Fruit fly (Drosophila melanogaster) whole organism, prepupa: Measurements from ENCODE around the gene CG5180.
A peak's percentile ranks its signal among the peaks of the same experiment; 100 is the strongest.

Experiments used
- CG10669 ChIP-seq: fragments of 200-800 bp; sonication (Bioruptor generic); optimal IDR thresholded peaks from 3 replicates; lab custom pipeline; 2018; ENCODE audit warnings: missing biosample characterization, mild to moderate bottlenecking, missing genetic modification characterization, moderate library complexity
- CG11294 ChIP-seq: fragments of 200-800 bp; sonication (Bioruptor generic); IDR thresholded peaks from 2 replicates; pipeline ENCODE4 v1.3.6; 2022; ENCODE audit warnings: missing biosample characterization, missing genetic modification characterization
- CG15336 ChIP-seq: fragments of 200-800 bp; sonication (Bioruptor generic); IDR thresholded peaks from 2 replicates; pipeline ENCODE4 v1.3.6; 2022; ENCODE audit warnings: missing biosample characterization, missing genetic modification characterization
- CG1621 ChIP-seq: fragments of 200-800 bp; sonication (Bioruptor generic); optimal IDR thresholded peaks from 3 replicates; lab custom pipeline; 2018; ENCODE audit warnings: missing biosample characterization, mild to moderate bottlenecking, missing genetic modification characterization
- CG31627 ChIP-seq: fragments of 200-800 bp; sonication (Bioruptor generic); optimal IDR thresholded peaks from 3 replicates; lab custom pipeline; 2016; ENCODE audit warnings: missing biosample characterization, missing genetic modification characterization
- CG34406 ChIP-seq: fragments of 200-800 bp; sonication (Bioruptor generic); optimal IDR thresholded peaks from 3 replicates; lab custom pipeline; 2016; ENCODE audit warnings: missing biosample characterization, missing genetic modification characterization
- CG3919 ChIP-seq: fragments of 200-800 bp; sonication (Bioruptor generic); optimal IDR thresholded peaks from 3 replicates; lab custom pipeline; 2016; ENCODE audit warnings: missing biosample characterization, missing genetic modification characterization
- CG6163 ChIP-seq: fragments of 200-800 bp; sonication (Bioruptor generic); IDR thresholded peaks from 3 replicates; pipeline ENCODE4 v1.3.6; 2022; ENCODE audit warnings: missing biosample characterization, missing genetic modification characterization
- CG6792 ChIP-seq: fragments of 200-800 bp; sonication (Bioruptor generic); optimal IDR thresholded peaks from 3 replicates; lab custom pipeline; 2016; ENCODE audit warnings: missing biosample characterization, missing genetic modification characterization
- CG6808 ChIP-seq: fragments of 200-800 bp; sonication (Bioruptor generic); optimal IDR thresholded peaks from 3 replicates; lab custom pipeline; 2017; ENCODE audit warnings: missing biosample characterization, missing genetic modification characterization, mild to moderate bottlenecking, moderate library complexity, missing genetic modification reagents
- CG6854 ChIP-seq: fragments of 200-800 bp; sonication (Bioruptor generic); optimal IDR thresholded peaks from 2 replicates; lab custom pipeline; 2017; ENCODE audit warnings: missing biosample characterization, mild to moderate bottlenecking, missing genetic modification characterization
- CG7368 ChIP-seq: fragments of 200-800 bp; sonication (Bioruptor generic); optimal IDR thresholded peaks from 3 replicates; lab custom pipeline; 2016; ENCODE audit warnings: missing biosample characterization, missing genetic modification characterization
- CG8319 ChIP-seq: fragments of 200-800 bp; sonication (Bioruptor generic); optimal IDR thresholded peaks from 3 replicates; lab custom pipeline; 2016; ENCODE audit warnings: missing biosample characterization, missing genetic modification characterization
- CG8632 ChIP-seq: fragments of 200-800 bp; sonication (Bioruptor generic); optimal IDR thresholded peaks from 3 replicates; lab custom pipeline; 2016; ENCODE audit warnings: missing biosample characterization, missing genetic modification characterization
- CG9139 ChIP-seq: fragments of 200-800 bp; sonication (Bioruptor generic); optimal IDR thresholded peaks from 3 replicates; lab custom pipeline; 2017; ENCODE audit warnings: missing biosample characterization, mild to moderate bottlenecking, missing genetic modification characterization
- Eip75B ChIP-seq: fragments of 200-800 bp; sonication (Bioruptor generic); optimal IDR thresholded peaks from 3 replicates; lab custom pipeline; 2016; ENCODE audit warnings: missing biosample characterization, missing genetic modification characterization
- Eip78C ChIP-seq: fragments of 200-800 bp; sonication (Bioruptor generic); peaks from one replicate; lab custom pipeline; 2016; ENCODE audit warnings: missing biosample characterization, missing genetic modification characterization
- Gug ChIP-seq: fragments of 200-800 bp; sonication (Bioruptor generic); IDR thresholded peaks from 2 replicates; pipeline ENCODE4 v1.3.6; 2022; ENCODE audit warnings: missing biosample characterization, missing genetic modification characterization
- Hr39 ChIP-seq: fragments of 200-800 bp; sonication (Bioruptor generic); optimal IDR thresholded peaks from 2 replicates; lab custom pipeline; 2016; ENCODE audit warnings: missing biosample characterization, missing genetic modification characterization
- Hr4 ChIP-seq: fragments of 200-800 bp; sonication (Bioruptor generic); optimal IDR thresholded peaks from 3 replicates; lab custom pipeline; 2016; ENCODE audit warnings: missing biosample characterization, missing genetic modification characterization
- Lpt ChIP-seq: fragments of 200-800 bp; sonication (Bioruptor generic); optimal IDR thresholded peaks from 3 replicates; lab custom pipeline; 2016; ENCODE audit warnings: missing biosample characterization, missing genetic modification characterization
- Met ChIP-seq: fragments of 200-800 bp; sonication (Bioruptor generic); optimal IDR thresholded peaks from 3 replicates; lab custom pipeline; 2016; ENCODE audit warnings: missing biosample characterization, missing genetic modification characterization
- OdsH ChIP-seq: fragments of 200-800 bp; sonication (Bioruptor generic); optimal IDR thresholded peaks from 3 replicates; lab custom pipeline; 2016; ENCODE audit warnings: missing biosample characterization, missing genetic modification characterization
- Smox ChIP-seq: fragments of 200-800 bp; sonication (Bioruptor generic); optimal IDR thresholded peaks from 3 replicates; lab custom pipeline; 2016; ENCODE audit warnings: missing biosample characterization, missing genetic modification characterization
- Sox14 ChIP-seq: fragments of 200-800 bp; sonication (Bioruptor generic); optimal IDR thresholded peaks from 3 replicates; lab custom pipeline; 2016; ENCODE audit warnings: missing biosample characterization, missing genetic modification characterization
- achi ChIP-seq: fragments of 200-800 bp; sonication (Bioruptor generic); optimal IDR thresholded peaks from 3 replicates; lab custom pipeline; 2016; ENCODE audit warnings: missing biosample characterization, missing genetic modification characterization
- acj6 ChIP-seq: fragments of 200-800 bp; sonication (Bioruptor generic); optimal IDR thresholded peaks from 3 replicates; lab custom pipeline; 2016; ENCODE audit warnings: missing biosample characterization, missing genetic modification characterization
- cyc ChIP-seq: fragments of 200-800 bp; sonication (Bioruptor generic); optimal IDR thresholded peaks from 3 replicates; lab custom pipeline; 2016; ENCODE audit warnings: missing biosample characterization, missing genetic modification characterization
- eg ChIP-seq: fragments of 200-800 bp; sonication (Bioruptor generic); IDR thresholded peaks from 3 replicates; pipeline ENCODE4 v1.3.6; 2022; ENCODE audit warnings: missing biosample characterization, missing genetic modification characterization
- esn ChIP-seq: fragments of 200-800 bp; sonication (Bioruptor generic); optimal IDR thresholded peaks from 2 replicates; lab custom pipeline; 2016; ENCODE audit warnings: missing biosample characterization, mild to moderate bottlenecking, missing genetic modification characterization, moderate library complexity
- fkh ChIP-seq: fragments of 200-800 bp; sonication (Bioruptor generic); optimal IDR thresholded peaks from 3 replicates; lab custom pipeline; 2017; ENCODE audit warnings: missing biosample characterization, mild to moderate bottlenecking, missing genetic modification characterization, moderate library complexity
- salr ChIP-seq, 2 experiments: fragments of 200-800 bp; sonication (Bioruptor generic); optimal IDR thresholded peaks; 3 replicates each; lab custom pipeline; 2016 to 2018; ENCODE audit warnings: missing biosample characterization in 2 of 2, missing genetic modification characterization in 2 of 2, mild to moderate bottlenecking in 1 of 2
- ss ChIP-seq, 2 experiments: fragments of 200-800 bp; sonication (Bioruptor generic); optimal IDR thresholded peaks; 2 replicates in 1 of 2; 3 replicates in 1 of 2; lab custom pipeline; 2017 to 2018; ENCODE audit warnings: mild to moderate bottlenecking in 2 of 2, missing biosample characterization in 2 of 2, missing genetic modification characterization in 2 of 2, moderate library complexity in 1 of 2
- svp ChIP-seq: fragments of 200-800 bp; sonication (Bioruptor generic); peaks from one replicate; lab custom pipeline; 2016; ENCODE audit warnings: missing biosample characterization, missing genetic modification characterization
- vri ChIP-seq: fragments of 200-800 bp; sonication (Bioruptor generic); optimal IDR thresholded peaks from 3 replicates; lab custom pipeline; 2016; ENCODE audit warnings: missing biosample characterization, mild to moderate bottlenecking, missing genetic modification characterization

The CG5180 gene

dm6 chr3R:20542283-20543144 lies 15.2 kb upstream of the CG5180 start:
- TF ChIP-seq fkh (GFP tag; lab: Kevin White, UChicago): peak; percentile 76
- TF ChIP-seq acj6 (GFP tag; lab: Kevin White, UChicago): no peak
- no peak for TF ChIP-seq CG8632 (GFP tag; lab: Kevin White, UChicago)
- peak; percentile 12 for TF ChIP-seq esn (GFP tag; lab: Kevin White, UChicago)
- 0 out of 3 replicates have a peak, but pooled peaks have one; percentile 8 for TF ChIP-seq CG6163 (GFP tag; lab: Robert Waterston, UW)
- TF ChIP-seq CG11294: no peak
- peak; percentile 70 for TF ChIP-seq Eip78C
- TF ChIP-seq ss (GFP tag; optimal IDR thresholded peaks at IDR 0.05; lab: Kevin White, UChicago): no peak
- peak; percentile 41 for TF ChIP-seq svp (GFP tag; lab: Kevin White, UChicago)
- TF ChIP-seq CG1621 (tag; lab: Kevin White, UChicago): peak; percentile 32
- 0 out of 2 replicates have a peak, but pooled peaks have one; percentile 19 for TF ChIP-seq CG15336 (GFP tag; lab: Robert Waterston, UW)

- TF ChIP-seq Eip78C: peak; percentile 23
- TF ChIP-seq CG15336 (GFP tag; lab: Robert Waterston, UW): no peak
These were observed 14.5 kb upstream of the CG5180 start for dm6 chr3R:20543220-20543619.

- TF ChIP-seq svp (GFP tag; lab: Kevin White, UChicago): peak; percentile 99
- no peak for TF ChIP-seq Eip78C
- no peak for TF ChIP-seq cyc
- peak; percentile 15 for TF ChIP-seq fkh (GFP tag; lab: Kevin White, UChicago)
These were observed 14.0 kb upstream of the CG5180 start for dm6 chr3R:20543719-20544118.

dm6 chr3R:20544952-20545351 lies 12.8 kb upstream of the CG5180 start:
- TF ChIP-seq acj6 (GFP tag; lab: Kevin White, UChicago) (no peak), CG7368 (GFP tag; lab: Kevin White, UChicago) (no peak), OdsH (GFP tag; lab: Kevin White, UChicago) (peak; percentile 17)

- TF ChIP-seq eg (peak; percentile 45; the same call in 1 of the 3 replicates), Lpt (no peak), Sox14 (GFP tag; lab: Kevin White, UChicago) (no peak), acj6 (GFP tag; lab: Kevin White, UChicago) (no peak), CG6808 (no peak), achi (GFP tag; lab: Kevin White, UChicago) (no peak), Smox (GFP tag; lab: Kevin White, UChicago) (no peak), svp (GFP tag; lab: Kevin White, UChicago) (peak; percentile 62), CG6163 (GFP tag; lab: Robert Waterston, UW) (peak; percentile 31; the same call in 1 of the 3 replicates), CG6792 (GFP tag; lab: Kevin White, UChicago) (no peak), fkh (GFP tag; lab: Kevin White, UChicago) (peak; percentile 54), salr (GFP tag; optimal IDR thresholded peaks at IDR 0.05; lab: Kevin White, UChicago) (no peak)
These were observed 12.1 kb upstream of the CG5180 start for dm6 chr3R:20545678-20546077.

dm6 chr3R:20546662-20547620 lies 10.8 kb upstream of the CG5180 start:
- TF ChIP-seq Eip75B (no peak), CG6808 (no peak), Gug (GFP tag; lab: Robert Waterston, UW) (no peak), OdsH (GFP tag; lab: Kevin White, UChicago) (peak; percentile 49), CG10669 (GFP tag; lab: Kevin White, UChicago) (peak; percentile 26), CG9139 (GFP tag; lab: Kevin White, UChicago) (no peak), CG6854 (no peak), svp (GFP tag; lab: Kevin White, UChicago) (peak; percentile 31), CG6163 (GFP tag; lab: Robert Waterston, UW) (peak; percentile 19; the same call in 1 of the 3 replicates), Eip78C (peak; percentile 70), achi (GFP tag; lab: Kevin White, UChicago) (peak; percentile 18), vri (GFP tag; lab: Kevin White, UChicago) (peak; percentile 59), fkh (GFP tag; lab: Kevin White, UChicago) (peak; percentile 18), CG8319 (GFP tag; lab: Kevin White, UChicago) (no peak), Hr39 (peak; percentile 1), CG15336 (GFP tag; lab: Robert Waterston, UW) (peak; percentile 49), Hr4 (GFP tag; lab: Kevin White, UChicago) (peak; percentile 37), CG34406 (GFP tag; lab: Kevin White, UChicago) (no peak), CG3919 (GFP tag; lab: Kevin White, UChicago) (no peak), Met (GFP tag; lab: Kevin White, UChicago) (peak; percentile 30), CG6792 (GFP tag; lab: Kevin White, UChicago) (no peak), cyc (no peak), CG31627 (GFP tag; lab: Kevin White, UChicago) (no peak)
